Fruit fly (Drosophila melanogaster): ENCODE measurements around the gene Doc3.

The Doc3 gene

DNA sequence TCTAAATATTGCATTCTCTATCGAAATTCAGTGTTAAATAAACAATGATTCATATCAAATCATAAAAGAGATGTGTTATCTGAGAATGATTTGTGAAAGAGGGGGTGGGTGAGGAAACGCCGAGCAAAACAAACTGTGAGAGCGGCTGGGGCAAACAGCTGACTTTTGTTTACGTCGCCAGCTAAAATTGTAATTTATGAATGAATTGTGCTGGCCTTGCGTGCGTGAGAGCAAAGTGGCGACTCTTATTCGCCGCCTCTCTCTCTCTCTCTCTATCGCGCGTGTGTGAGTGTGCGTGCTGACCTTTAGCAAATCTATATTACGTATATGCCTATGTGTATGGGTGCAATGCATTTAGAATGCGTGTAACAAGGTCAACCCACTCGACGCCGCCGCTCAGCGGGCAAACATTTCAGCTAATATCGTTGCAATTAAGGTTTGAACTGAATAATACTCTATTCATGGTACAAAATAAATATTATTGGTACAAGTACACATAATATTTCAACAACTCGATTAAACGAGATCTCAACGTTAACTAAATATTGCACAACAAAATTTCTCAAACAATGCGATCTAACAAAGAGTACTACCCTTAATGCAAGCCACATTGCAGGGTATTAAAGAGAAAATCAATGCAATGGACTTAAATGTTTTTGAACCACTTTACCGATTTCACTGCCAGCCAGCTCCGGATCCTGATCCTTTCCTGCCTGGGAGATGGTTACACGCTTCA is 26.1 kb upstream of the Doc3 start (continued):
- TF ChIP-seq crp (GFP tag; optimal IDR thresholded peaks at IDR 0.05): peak; percentile 3 to 83
- 0 out of 3 replicates have a peak, but pooled peaks have one; percentile 14 for TF ChIP-seq CG11093 (GFP tag; IDR thresholded peaks at IDR 0.05)
- TF ChIP-seq gcm (GFP tag; optimal IDR thresholded peaks at IDR 0.05): peak; percentile 65
- no peak for TF ChIP-seq fd64A (GFP tag; optimal IDR thresholded peaks at IDR 0.05)
- peak; percentile 13 for TF ChIP-seq Max (GFP tag; optimal IDR thresholded peaks at IDR 0.05)
- TF ChIP-seq CG6689 (GFP tag; IDR thresholded peaks at IDR 0.05): peak; percentile 48
- TF ChIP-seq CG12391 (tag; optimal IDR thresholded peaks at IDR 0.05): peak; percentile 9
- TF ChIP-seq CG32772 (GFP tag; IDR thresholded peaks at IDR 0.05): no peak
- 0 out of 2 replicates have a peak, but pooled peaks have one; percentile 54 for TF ChIP-seq chm (GFP tag; IDR thresholded peaks at IDR 0.05)
- no peak for TF ChIP-seq NfI (GFP tag; optimal IDR thresholded peaks at IDR 0.05)
- TF ChIP-seq Gsc (GFP tag; IDR thresholded peaks at IDR 0.05): no peak
- no peak for TF ChIP-seq CG9817 (tag; optimal IDR thresholded peaks at IDR 0.05)
- peak; percentile 7 for TF ChIP-seq phol (tag; optimal IDR thresholded peaks at IDR 0.05)
- TF ChIP-seq Oli (tag; optimal IDR thresholded peaks at IDR 0.05): peak; percentile 17
- no peak for TF ChIP-seq da (GFP tag; optimal IDR thresholded peaks at IDR 0.05)
- TF ChIP-seq CG6813 (GFP tag; optimal IDR thresholded peaks at IDR 0.05): no peak
- TF ChIP-seq CG2712 (tag; optimal IDR thresholded peaks at IDR 0.05): peak; percentile 51
- TF ChIP-seq bowl (GFP tag; IDR thresholded peaks at IDR 0.05): no peak
- TF ChIP-seq oc (tag; optimal IDR thresholded peaks at IDR 0.05): peak; percentile 49
- TF ChIP-seq unc-4 (GFP tag; IDR thresholded peaks at IDR 0.05; ENCODE audit: partially characterized antibody): peak; percentile 44
- no peak for TF ChIP-seq danr (GFP tag; IDR thresholded peaks at IDR 0.05)
- TF ChIP-seq CG34422 (GFP tag; IDR thresholded peaks at IDR 0.05): peak; percentile 84; the same call in 1 of the 3 replicates
- TF ChIP-seq Nf-YC (tag; optimal IDR thresholded peaks at IDR 0.05): peak; percentile 8
- TF ChIP-seq CG10321 (GFP tag; IDR thresholded peaks at IDR 0.05): no peak
- TF ChIP-seq CG13287 (GFP tag; IDR thresholded peaks at IDR 0.05; ENCODE audit: partially characterized antibody): peak; percentile 76
- TF ChIP-seq ap (GFP tag; IDR thresholded peaks at IDR 0.05): no peak
- TF ChIP-seq unpg (GFP tag; optimal IDR thresholded peaks at IDR 0.05): no peak
- TF ChIP-seq CG15696 (tag; optimal IDR thresholded peaks at IDR 0.05): no peak
- no peak for TF ChIP-seq CG1792 (GFP tag; optimal IDR thresholded peaks at IDR 0.05)
- TF ChIP-seq pan (optimal IDR thresholded peaks at IDR 0.05): no peak
- TF ChIP-seq pan (GFP tag; optimal IDR thresholded peaks at IDR 0.05 in 1 of 2, IDR thresholded peaks at IDR 0.05 in 1 of 2): peak in 1 of 2 experiments; percentile 26
- TF ChIP-seq Doc2 (GFP tag; IDR thresholded peaks at IDR 0.05): 0 out of 2 replicates have a peak, but pooled peaks have one; percentile 18
- TF ChIP-seq sisA (GFP tag; IDR thresholded peaks at IDR 0.05): peak; percentile 33; the same call in 1 of the 2 replicates
- TF ChIP-seq Xrp1 (GFP tag; IDR thresholded peaks at IDR 0.05): 0 out of 2 replicates have a peak, but pooled peaks have one; percentile 21
- TF ChIP-seq dmrt11E (tag; optimal IDR thresholded peaks at IDR 0.05): peak; percentile 17
- no peak for TF ChIP-seq D (optimal IDR thresholded peaks at IDR 0.05)
- TF ChIP-seq D (GFP tag; optimal IDR thresholded peaks at IDR 0.05): no peak
- no peak for TF ChIP-seq Myb (GFP tag; optimal IDR thresholded peaks at IDR 0.05)
- peak; percentile 30; the same call in 1 of the 3 replicates for TF ChIP-seq ase (GFP tag; IDR thresholded peaks at IDR 0.05)
- no peak for TF ChIP-seq fd96Cb (tag; optimal IDR thresholded peaks at IDR 0.05)
- TF ChIP-seq psq (GFP tag; optimal IDR thresholded peaks at IDR 0.05): peak; percentile 16
- peak; percentile 99 for TF ChIP-seq chinmo (GFP tag; IDR thresholded peaks at IDR 0.05; ENCODE audit: partially characterized antibody)
- TF ChIP-seq lilli (GFP tag; optimal IDR thresholded peaks at IDR 0.05): peak; percentile 28
- no peak for TF ChIP-seq scrt (GFP tag; optimal IDR thresholded peaks at IDR 0.05)
- no peak for TF ChIP-seq Fer3 (tag; optimal IDR thresholded peaks at IDR 0.05)
- TF ChIP-seq amos (GFP tag; IDR thresholded peaks at IDR 0.05; ENCODE audit: partially characterized antibody): no peak
- 0 out of 2 replicates have a peak, but pooled peaks have one; percentile 24 for TF ChIP-seq CG5953 (GFP tag; IDR thresholded peaks at IDR 0.05)
- peak; percentile 94 for TF ChIP-seq ftz-f1 (GFP tag; optimal IDR thresholded peaks at IDR 0.05)
- peak; percentile 42 for TF ChIP-seq kah (GFP tag; optimal IDR thresholded peaks at IDR 0.05)

Data from whole organism, embryonic.